Fruit fly (Drosophila melanogaster): ENCODE measurements around the gene SdicC.
"Not testable (repeated sequence)": the region's sequence is repeated elsewhere in the genome, so short reads cannot be mapped to it uniquely, and the experiment has no call there.

- not testable (repeated sequence) for TF ChIP-seq psq (optimal IDR thresholded peaks at IDR 0.05); pan (optimal IDR thresholded peaks at IDR 0.05); usp (GFP tag; optimal IDR thresholded peaks at IDR 0.05); CG8478 (optimal IDR thresholded peaks at IDR 0.05); Dll (optimal IDR thresholded peaks at IDR 0.05); EcR (GFP tag; optimal IDR thresholded peaks at IDR 0.05)
These were observed 30.7 kb downstream of the SdicC start, which contains the start of gene Sdic2 for dm6 chrX:20186387-20186786.
